Fruit fly (Drosophila melanogaster): ENCODE measurements around the gene INPP5E.

INPP5E gene

DNA sequence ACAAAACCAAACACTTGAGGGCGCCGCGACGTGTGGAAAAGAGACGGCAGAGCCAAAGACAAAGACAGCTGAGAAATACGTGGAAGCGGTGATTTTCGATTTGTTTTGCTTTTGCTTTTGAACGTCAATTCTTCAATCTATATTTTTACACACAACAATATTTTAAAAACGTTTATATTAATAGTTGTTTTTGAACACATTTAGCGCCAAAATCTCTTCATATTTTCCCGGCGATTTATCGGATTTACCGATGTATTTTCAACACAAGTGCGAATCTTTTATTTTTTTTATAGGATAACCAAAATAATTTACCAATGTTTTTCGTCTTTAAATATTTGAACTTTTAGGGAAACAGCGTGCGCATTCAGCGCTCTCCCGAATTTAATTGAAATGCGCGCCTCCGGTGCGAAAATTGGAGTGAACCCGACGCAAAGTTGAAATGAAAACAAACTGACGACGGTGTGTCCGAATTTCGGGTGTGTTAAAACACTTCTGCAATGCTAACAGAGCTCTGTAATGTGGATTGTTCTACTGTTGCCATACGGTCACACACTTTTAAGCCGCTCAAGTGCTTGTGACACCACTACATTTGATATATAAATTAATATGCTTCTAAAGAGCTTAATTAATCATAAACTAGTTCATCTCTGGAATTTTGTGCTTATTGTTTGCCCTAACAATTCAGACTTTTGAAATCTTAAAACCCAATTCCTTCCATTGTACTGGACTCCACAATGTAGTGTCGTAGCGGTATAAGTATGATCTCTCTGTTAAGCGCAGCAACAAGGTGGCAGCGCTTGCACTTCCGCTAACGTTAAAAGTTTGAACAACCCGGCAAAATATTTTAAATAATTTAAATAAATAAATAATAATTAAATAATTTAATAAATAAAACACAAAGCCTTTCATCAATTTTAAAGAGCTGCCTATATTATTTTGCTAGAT lies 10.8 kb upstream of the INPP5E start, which contains the start of gene app (continued):
- TF ChIP-seq CG10147 (GFP tag; optimal IDR thresholded peaks at IDR 0.05): peak; percentile 72
- TF ChIP-seq CG8089 (GFP tag; optimal IDR thresholded peaks at IDR 0.05): peak; percentile 56
- peak; percentile 39 for TF ChIP-seq CG1647 (GFP tag; optimal IDR thresholded peaks at IDR 0.05)
- peak; percentile 91 for TF ChIP-seq CoRest (tag; optimal IDR thresholded peaks at IDR 0.05)
- peak; percentile 60 for TF ChIP-seq CG6854 (GFP tag; optimal IDR thresholded peaks at IDR 0.05)
- TF ChIP-seq ATbp (GFP tag; optimal IDR thresholded peaks at IDR 0.05): peak; percentile 69
- TF ChIP-seq CG34224 (GFP tag; IDR thresholded peaks at IDR 0.05; ENCODE audit: partially characterized antibody): no peak
- peak; percentile 51 for TF ChIP-seq Hand (GFP tag; optimal IDR thresholded peaks at IDR 0.05)
- TF ChIP-seq Sin3A (optimal IDR thresholded peaks at IDR 0.05): peak; percentile 56
- peak; percentile 81 for TF ChIP-seq Oaz (GFP tag; IDR thresholded peaks at IDR 0.05)
- TF ChIP-seq CG5953 (GFP tag; IDR thresholded peaks at IDR 0.05): peak; percentile 90
- TF ChIP-seq BtbVII (GFP tag; optimal IDR thresholded peaks at IDR 0.05): peak; percentile 80
- no peak for TF ChIP-seq Trl (optimal IDR thresholded peaks at IDR 0.05)
- TF ChIP-seq Trl (GFP tag; optimal IDR thresholded peaks at IDR 0.05): peak; percentile 70
- peak; percentile 87; the same call in 2 of the 3 replicates for TF ChIP-seq CG6175 (GFP tag; IDR thresholded peaks at IDR 0.05)
- peak; percentile 62 for TF ChIP-seq CG8359 (GFP tag; optimal IDR thresholded peaks at IDR 0.05; ENCODE audit: borderline replicate concordance)
- peak; percentile 88 for TF ChIP-seq CG2712 (tag; optimal IDR thresholded peaks at IDR 0.05)
- peak; percentile 76 for TF ChIP-seq D19B (GFP tag; optimal IDR thresholded peaks at IDR 0.05)
- peak; percentile 93 for TF ChIP-seq CG14014 (GFP tag; IDR thresholded peaks at IDR 0.05)
- TF ChIP-seq ci (GFP tag; IDR thresholded peaks at IDR 0.05): peak; percentile 94
- peak in 1 of 2 experiments; percentile 71 for TF ChIP-seq Eip74EF (GFP tag; optimal IDR thresholded peaks at IDR 0.05)
- peak; percentile 75 for TF ChIP-seq Mes4 (GFP tag; optimal IDR thresholded peaks at IDR 0.05)
- TF ChIP-seq CG13624 (GFP tag; optimal IDR thresholded peaks at IDR 0.05): peak; percentile 48
- no peak; the same call in none of the 2 replicates for TF ChIP-seq CG8765 (GFP tag; IDR thresholded peaks at IDR 0.05)
- peak; percentile 77 for TF ChIP-seq az2 (GFP tag; optimal IDR thresholded peaks at IDR 0.05)
- TF ChIP-seq Hsf (GFP tag; optimal IDR thresholded peaks at IDR 0.05): peak; percentile 86
- TF ChIP-seq CG10462 (GFP tag; optimal IDR thresholded peaks at IDR 0.05): peak; percentile 74
- peak; percentile 90 for TF ChIP-seq H2.0 (GFP tag; IDR thresholded peaks at IDR 0.05)
- TF ChIP-seq unc-4 (GFP tag; IDR thresholded peaks at IDR 0.05; ENCODE audit: partially characterized antibody): no peak
- TF ChIP-seq HLHmδ (GFP tag; optimal IDR thresholded peaks at IDR 0.05): peak; percentile 5
- peak; percentile 11 for TF ChIP-seq en (GFP tag; optimal IDR thresholded peaks at IDR 0.05)
- peak; percentile 94 for TF ChIP-seq CG34422 (GFP tag; IDR thresholded peaks at IDR 0.05)
- peak; percentile 87 for TF ChIP-seq grau (tag; optimal IDR thresholded peaks at IDR 0.05)
- peak; percentile 84 for TF ChIP-seq CG7357 (GFP tag; IDR thresholded peaks at IDR 0.05)
- TF ChIP-seq Lpt (GFP tag; optimal IDR thresholded peaks at IDR 0.05): no peak
- TF ChIP-seq hbn (GFP tag; IDR thresholded peaks at IDR 0.05; ENCODE audit: partially characterized antibody): no peak
- no peak for TF ChIP-seq sima (GFP tag; optimal IDR thresholded peaks at IDR 0.05)
- peak; percentile 56 for TF ChIP-seq exex (tag; optimal IDR thresholded peaks at IDR 0.05)
- TF ChIP-seq CG17802 (tag; optimal IDR thresholded peaks at IDR 0.05): peak; percentile 75
- peak; percentile 96 for TF ChIP-seq vvl (GFP tag; IDR thresholded peaks at IDR 0.05)
- peak; percentile 79 for TF ChIP-seq CG4820 (GFP tag; optimal IDR thresholded peaks at IDR 0.05)
- peak; percentile 53 for TF ChIP-seq shn (GFP tag; optimal IDR thresholded peaks at IDR 0.05)
- TF ChIP-seq usp (GFP tag; optimal IDR thresholded peaks at IDR 0.05): no peak
- peak; percentile 89 for TF ChIP-seq lmd (GFP tag; IDR thresholded peaks at IDR 0.05)
- no peak for TF ChIP-seq nerfin-2 (GFP tag; IDR thresholded peaks at IDR 0.05; ENCODE audit: partially characterized antibody)
- peak; percentile 91 for TF ChIP-seq nmo (GFP tag; optimal IDR thresholded peaks at IDR 0.05)
- TF ChIP-seq CG4617 (GFP tag; optimal IDR thresholded peaks at IDR 0.05; ENCODE audit: borderline replicate concordance): no peak
- TF ChIP-seq pfk (GFP tag; optimal IDR thresholded peaks at IDR 0.05): peak; percentile 63
- peak; percentile 81 for TF ChIP-seq ro (GFP tag; IDR thresholded peaks at IDR 0.05)

Data from whole organism, embryonic.